Worm (Caenorhabditis elegans) whole organism, L4/young adult: ENCODE data around the gene K09C4.4.

Source experiments
- W03F9.2 ChIP-seq: fragments of 150-350 bp; optimal IDR thresholded peaks from 2 replicates; lab custom pipeline; 2014; ENCODE audit warnings: missing biosample characterization, missing genetic modification characterization
- him-1 ChIP-seq: sonication (generic microtip); optimal IDR thresholded peaks from 2 replicates; lab custom pipeline; 2016; ENCODE audit warnings: missing genotype, missing genetic modification reagents, missing genetic modification characterization, missing compliant biosample characterization

DNA sequence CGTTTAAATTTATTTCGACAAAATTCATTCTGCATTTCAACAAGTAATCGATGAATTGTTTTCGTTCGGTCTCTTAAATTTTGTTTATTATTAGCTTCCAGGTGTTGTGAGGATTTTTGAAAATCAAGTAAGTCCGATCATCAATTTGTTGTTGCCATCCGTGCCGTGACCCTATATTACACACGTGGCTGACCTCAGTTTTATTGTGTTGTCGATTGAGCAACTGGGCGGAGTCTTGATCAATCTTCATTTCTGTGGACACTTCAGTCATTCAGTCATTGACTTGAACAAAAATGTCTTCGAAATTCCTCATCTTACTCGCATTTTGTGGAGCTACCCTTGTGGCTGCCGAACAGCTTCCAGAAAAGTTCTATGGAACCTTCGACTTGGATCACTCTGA is 28.8 kb upstream of the K09C4.4 start, which contains the start of gene lbp-2:
- TF ChIP-seq W03F9.2 (no peak), him-1 (tag; lab: Kevin White, UChicago) (no peak)
